Fruit fly (Drosophila melanogaster) whole organism, wandering third instar larva: ENCODE measurements around the gene CG42688.

Source experiments
- CG32264 ChIP-seq: fragments of 200-800 bp; sonication (Bioruptor generic); optimal IDR thresholded peaks from 2 replicates; lab custom pipeline; 2016; ENCODE audit warnings: missing biosample characterization, missing genetic modification characterization
- CG9705 ChIP-seq: fragments of 200-800 bp; sonication (Bioruptor generic); optimal IDR thresholded peaks from 2 replicates; lab custom pipeline; 2018; ENCODE audit warnings: missing biosample characterization, mild to moderate bottlenecking, missing genetic modification characterization
- CrebA ChIP-seq: fragments of 200-800 bp; sonication (Bioruptor generic); optimal IDR thresholded peaks from 2 replicates; lab custom pipeline; 2016; ENCODE audit warnings: missing biosample characterization, mild to moderate bottlenecking, missing genetic modification characterization, borderline replicate concordance
- Dfd ChIP-seq: fragments of >200 bp; optimal IDR thresholded peaks from 2 replicates; lab custom pipeline; 2017; ENCODE audit warnings: missing biosample characterization, missing genetic modification characterization
- GATAd ChIP-seq: sonication (Bioruptor generic); optimal IDR thresholded peaks from 2 replicates; lab custom pipeline; 2016; ENCODE audit warnings: missing biosample characterization, missing genetic modification characterization
- HLH106 ChIP-seq: fragments of 200-800 bp; optimal IDR thresholded peaks from 3 replicates; lab custom pipeline; 2019; ENCODE audit warnings: missing biosample characterization, mild to moderate bottlenecking, missing genetic modification characterization, moderate library complexity
- Hnf4 ChIP-seq: fragments of 200-800 bp; sonication (Bioruptor generic); optimal IDR thresholded peaks from 2 replicates; lab custom pipeline; 2016; ENCODE audit warnings: missing biosample characterization, mild to moderate bottlenecking, missing genetic modification characterization
- Hr78 ChIP-seq: fragments of >200 bp; optimal IDR thresholded peaks from 2 replicates; lab custom pipeline; 2017; ENCODE audit warnings: missing biosample characterization, missing genetic modification characterization
- Jra ChIP-seq: sonication (Bioruptor generic); optimal IDR thresholded peaks from 2 replicates; lab custom pipeline; 2016; ENCODE audit warnings: missing biosample characterization, missing genetic modification characterization
- Mio ChIP-seq: sonication (Bioruptor generic); optimal IDR thresholded peaks from 2 replicates; lab custom pipeline; 2016; ENCODE audit warnings: missing biosample characterization, missing genetic modification characterization
- Myc ChIP-seq: fragments of >200 bp; optimal IDR thresholded peaks from 2 replicates; lab custom pipeline; 2017
- N ChIP-seq: fragments of >200 bp; optimal IDR thresholded peaks from 2 replicates; lab custom pipeline; 2018; ENCODE audit warnings: missing biosample characterization, missing external identifiers, missing genetic modification characterization
- OdsH ChIP-seq: fragments of 200-800 bp; sonication (Bioruptor generic); optimal IDR thresholded peaks from 2 replicates; lab custom pipeline; 2016; ENCODE audit warnings: missing biosample characterization, mild to moderate bottlenecking, missing genetic modification characterization
- Rel ChIP-seq, 2 experiments: fragments of 200-800 bp; sonication (Bioruptor generic) in 1 of 2; optimal IDR thresholded peaks; 2 replicates in 1 of 2; 3 replicates in 1 of 2; lab custom pipeline; 2016 to 2019; ENCODE audit warnings: mild to moderate bottlenecking in 2 of 2, missing biosample characterization in 2 of 2, missing genetic modification characterization in 2 of 2, moderate library complexity in 1 of 2
- Sp1 ChIP-seq: fragments of 200-800 bp; sonication (Bioruptor generic); optimal IDR thresholded peaks from 3 replicates; lab custom pipeline; 2019; ENCODE audit warnings: missing biosample characterization, mild to moderate bottlenecking, missing genetic modification characterization, moderate library complexity
- Vsx2 ChIP-seq: fragments of 200-300, 225-300 bp; sonication (Bioruptor generic); optimal IDR thresholded peaks from 2 replicates; lab custom pipeline; 2018; ENCODE audit warnings: missing biosample characterization, missing genetic modification characterization; ENCODE audit not compliant: partially characterized antibody
- br ChIP-seq: fragments of 200-800 bp; sonication (Bioruptor generic); optimal IDR thresholded peaks from 2 replicates; lab custom pipeline; 2016; ENCODE audit warnings: missing biosample characterization, missing genetic modification characterization
- brk ChIP-seq: fragments of 200-800 bp; sonication (Bioruptor generic); optimal IDR thresholded peaks from 2 replicates; lab custom pipeline; 2016; ENCODE audit warnings: missing biosample characterization, mild to moderate bottlenecking, missing genetic modification characterization
- dl ChIP-seq, 2 experiments: fragments of 175-275, 200-275 bp in 1 of 2; fragments of 200-275 bp in 1 of 2; sonication (Bioruptor generic); optimal IDR thresholded peaks; lab custom pipeline; 2018; ENCODE audit warnings: mild to moderate bottlenecking in 2 of 2, missing biosample characterization in 2 of 2, missing genetic modification characterization in 2 of 2, moderate library complexity in 2 of 2; ENCODE audit not compliant: partially characterized antibody in 2 of 2, insufficient read depth in 1 of 2
- dmrt93B ChIP-seq: fragments of 200-800 bp; sonication (Bioruptor generic); optimal IDR thresholded peaks from 2 replicates; lab custom pipeline; 2018; ENCODE audit warnings: missing biosample characterization, mild to moderate bottlenecking, missing genetic modification characterization
- dsf ChIP-seq: sonication (Bioruptor generic); optimal IDR thresholded peaks from 2 replicates; lab custom pipeline; 2016; ENCODE audit warnings: missing biosample characterization, missing genetic modification characterization, borderline replicate concordance
- ey ChIP-seq: fragments of 200-800 bp; sonication (Bioruptor generic); optimal IDR thresholded peaks from 2 replicates; lab custom pipeline; 2016; ENCODE audit warnings: missing biosample characterization, missing genetic modification characterization
- foxo ChIP-seq, 2 experiments: fragments of 200-800 bp; sonication (Bioruptor generic); optimal IDR thresholded peaks; 2 replicates in 1 of 2; 3 replicates in 1 of 2; lab custom pipeline; 2016 to 2017; ENCODE audit warnings: missing biosample characterization in 2 of 2, missing genetic modification characterization in 2 of 2
- fru ChIP-seq: fragments of 200-800 bp; sonication (Bioruptor generic); optimal IDR thresholded peaks from 3 replicates; lab custom pipeline; 2016; ENCODE audit warnings: missing biosample characterization, mild to moderate bottlenecking, missing genetic modification characterization
- h ChIP-seq: fragments of 200-800 bp; sonication (Bioruptor generic); optimal IDR thresholded peaks from 3 replicates; lab custom pipeline; 2016; ENCODE audit warnings: missing biosample characterization, mild to moderate bottlenecking, missing genetic modification characterization
- jim ChIP-seq: fragments of 175-275, 200-325 bp; sonication (Bioruptor generic); optimal IDR thresholded peaks from 2 replicates; lab custom pipeline; 2016; ENCODE audit warnings: missing biosample characterization, mild to moderate bottlenecking, missing genetic modification characterization
- lola ChIP-seq: fragments of >200 bp; optimal IDR thresholded peaks from 2 replicates; lab custom pipeline; 2017; ENCODE audit warnings: missing biosample characterization, missing genetic modification characterization
- psq ChIP-seq: fragments of 200-800 bp; sonication (Bioruptor generic); optimal IDR thresholded peaks from 3 replicates; lab custom pipeline; 2017; ENCODE audit warnings: missing biosample characterization, mild to moderate bottlenecking, missing genetic modification characterization, moderate library complexity
- rgr ChIP-seq: fragments of 200-800 bp; sonication (Bioruptor generic); optimal IDR thresholded peaks from 3 replicates; lab custom pipeline; 2016; ENCODE audit warnings: missing biosample characterization, mild to moderate bottlenecking, missing genetic modification characterization
- sage ChIP-seq: fragments of 200-800 bp; sonication (Bioruptor generic); optimal IDR thresholded peaks from 2 replicates; lab custom pipeline; 2016; ENCODE audit warnings: missing biosample characterization, mild to moderate bottlenecking, missing genetic modification characterization
- sv ChIP-seq: fragments of 200-800 bp; sonication (Bioruptor generic); optimal IDR thresholded peaks from 3 replicates; lab custom pipeline; 2016; ENCODE audit warnings: missing biosample characterization, missing genetic modification characterization
- tai ChIP-seq: sonication (Bioruptor generic); optimal IDR thresholded peaks from 2 replicates; lab custom pipeline; 2016; ENCODE audit warnings: missing biosample characterization, missing genetic modification characterization
- usp ChIP-seq: fragments of >200 bp; optimal IDR thresholded peaks from 2 replicates; lab custom pipeline; 2017; ENCODE audit warnings: missing biosample characterization, missing genetic modification characterization
- woc ChIP-seq: sonication (Bioruptor generic); optimal IDR thresholded peaks from 2 replicates; lab custom pipeline; 2016; ENCODE audit warnings: missing biosample characterization, mild to moderate bottlenecking, missing genetic modification characterization

Gene CG42688

DNA sequence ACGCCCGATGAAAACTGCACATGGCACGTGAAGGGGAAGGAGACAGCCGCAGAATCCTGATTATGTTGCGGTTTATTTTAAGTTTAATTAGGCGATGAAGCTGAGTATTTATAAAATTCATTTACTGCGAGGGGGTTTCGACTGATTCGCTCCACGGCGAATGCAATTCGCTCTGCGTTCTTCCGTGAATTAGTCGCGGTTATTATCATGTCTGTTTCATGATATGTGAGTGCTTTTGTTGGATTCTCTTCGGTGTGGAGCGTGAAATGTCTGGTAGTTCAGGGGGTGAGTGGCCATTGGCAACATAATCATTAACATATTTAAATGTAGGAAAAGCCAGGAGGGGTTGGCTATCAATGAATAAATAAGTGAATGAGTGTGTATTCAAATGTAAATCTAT is 15.8 kb upstream of the CG42688 start:
- TF ChIP-seq Vsx2 (GFP tag; lab: Kevin White, UChicago) (no peak), dl (GFP tag; optimal IDR thresholded peaks at IDR 0.05; lab: Kevin White, UChicago; ENCODE audit: insufficient read depth in 1 of 2, partially characterized antibody in 2 of 2) (no peak), CG9705 (no peak), HLH106 (tag; lab: Kevin White, UChicago) (no peak), sage (GFP tag; lab: Kevin White, UChicago) (no peak), OdsH (GFP tag; lab: Kevin White, UChicago) (no peak), fru (no peak), CG32264 (GFP tag; lab: Kevin White, UChicago) (no peak)

DNA sequence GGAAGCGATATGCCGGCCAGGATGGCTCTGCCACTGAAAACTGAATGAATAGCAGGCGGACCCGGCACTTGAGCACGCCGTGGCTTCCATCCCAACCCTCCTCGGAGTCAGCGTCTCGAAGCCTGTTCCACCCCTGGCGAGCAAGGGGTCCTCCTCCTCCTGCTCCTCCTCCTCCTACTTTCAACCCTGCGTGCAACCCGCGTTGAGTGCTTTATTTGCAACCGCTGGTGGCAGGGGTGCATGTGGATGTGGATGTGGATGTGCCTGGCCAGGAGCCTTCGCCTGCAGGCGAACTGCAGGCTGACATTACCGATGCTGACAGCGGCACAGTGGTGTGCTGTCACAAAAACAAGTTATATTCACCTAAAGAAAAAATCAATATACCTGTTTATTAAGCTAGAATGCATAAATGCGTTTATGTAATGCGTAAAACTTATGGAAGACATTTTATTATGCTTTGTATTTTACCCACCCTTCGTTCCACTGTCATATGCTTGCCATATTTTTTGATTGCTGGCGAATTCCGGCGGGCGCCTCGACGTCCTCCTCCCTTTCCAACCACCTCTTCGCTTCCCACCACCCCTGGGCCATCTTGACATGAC is 13.9 kb upstream of the CG42688 start:
- TF ChIP-seq tai (GFP tag; lab: Kevin White, UChicago) (no peak), jim (GFP tag; lab: Kevin White, UChicago) (no peak), CrebA (peak; percentile 24), Sp1 (GFP tag; lab: Kevin White, UChicago) (peak; percentile 84), GATAd (GFP tag; lab: Kevin White, UChicago) (peak; percentile 40), brk (GFP tag; lab: Kevin White, UChicago) (peak; percentile 68), Mio (GFP tag; lab: Kevin White, UChicago) (peak; percentile 32), br (GFP tag; lab: Kevin White, UChicago) (peak; percentile 88), psq (GFP tag; lab: Kevin White, UChicago) (peak; percentile 80), fru (peak; percentile 92), Hnf4 (GFP tag; lab: Kevin White, UChicago) (peak; percentile 86), Jra (GFP tag; lab: Kevin White, UChicago) (peak; percentile 74), Vsx2 (GFP tag; lab: Kevin White, UChicago) (no peak), Dfd (GFP tag; lab: Kevin White, UChicago) (no peak), dl (GFP tag; optimal IDR thresholded peaks at IDR 0.05; lab: Kevin White, UChicago; ENCODE audit: insufficient read depth in 1 of 2, partially characterized antibody in 2 of 2) (no peak), h (GFP tag; lab: Kevin White, UChicago) (peak; percentile 91), CG9705 (peak; percentile 80), sv (GFP tag; lab: Kevin White, UChicago) (no peak), sage (GFP tag; lab: Kevin White, UChicago) (peak; percentile 35), foxo (GFP tag; optimal IDR thresholded peaks at IDR 0.05; lab: Kevin White, UChicago) (peak; percentile 15 to 90), dmrt93B (GFP tag; lab: Kevin White, UChicago) (peak; percentile 72), rgr (GFP tag; lab: Kevin White, UChicago) (peak; percentile 84), usp (no peak), Hr78 (GFP tag; lab: Kevin White, UChicago) (no peak), Myc (lab: Kevin White, UChicago) (no peak), Rel (GFP tag; optimal IDR thresholded peaks at IDR 0.05; lab: Kevin White, UChicago) (peak; percentile 66), Rel (tag; optimal IDR thresholded peaks at IDR 0.05; lab: Kevin White, UChicago) (peak; percentile 66), lola (GFP tag; lab: Kevin White, UChicago) (no peak), woc (GFP tag; lab: Kevin White, UChicago) (peak; percentile 79), ey (GFP tag; lab: Kevin White, UChicago) (peak; percentile 86), N (no peak), dsf (GFP tag; lab: Kevin White, UChicago) (peak; percentile 10), HLH106 (tag; lab: Kevin White, UChicago) (peak; percentile 87), OdsH (GFP tag; lab: Kevin White, UChicago) (peak; percentile 84), CG32264 (GFP tag; lab: Kevin White, UChicago) (peak; percentile 68)

DNA sequence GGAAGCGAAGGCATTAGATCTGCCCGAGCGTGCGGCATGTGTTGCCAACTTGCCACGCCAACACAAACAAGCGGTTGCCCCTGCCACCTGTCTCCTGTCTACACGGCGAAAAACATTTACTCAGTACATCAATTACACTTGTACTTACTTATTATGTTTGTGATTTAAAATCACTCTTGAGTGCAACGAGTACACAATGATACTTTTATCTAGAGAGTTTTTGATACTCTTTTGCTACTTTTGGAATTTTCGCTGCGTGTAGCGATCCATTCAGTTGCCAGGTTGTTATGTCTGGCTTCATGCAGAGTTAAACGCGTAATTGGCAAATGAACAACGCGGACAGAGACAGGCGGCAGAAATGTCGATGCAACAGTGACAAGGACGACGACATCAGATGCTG is 11.1 kb upstream of the CG42688 start:
- TF ChIP-seq Rel (GFP tag; optimal IDR thresholded peaks at IDR 0.05; lab: Kevin White, UChicago) (no peak), Rel (tag; optimal IDR thresholded peaks at IDR 0.05; lab: Kevin White, UChicago) (no peak), ey (GFP tag; lab: Kevin White, UChicago) (peak; percentile 53), N (no peak), rgr (GFP tag; lab: Kevin White, UChicago) (peak; percentile 56), br (GFP tag; lab: Kevin White, UChicago) (peak; percentile 19), Sp1 (GFP tag; lab: Kevin White, UChicago) (peak; percentile 5), Dfd (GFP tag; lab: Kevin White, UChicago) (no peak), woc (GFP tag; lab: Kevin White, UChicago) (peak; percentile 29), foxo (GFP tag; optimal IDR thresholded peaks at IDR 0.05; lab: Kevin White, UChicago) (peak in 1 of 2 experiments; percentile 51), OdsH (GFP tag; lab: Kevin White, UChicago) (peak; percentile 25), fru (peak; percentile 51), HLH106 (tag; lab: Kevin White, UChicago) (peak; percentile 29), CG32264 (GFP tag; lab: Kevin White, UChicago) (no peak), h (GFP tag; lab: Kevin White, UChicago) (peak; percentile 56)
